Fruit fly (Drosophila melanogaster) whole organism, embryonic: ENCODE results near the gene Hsp70Aa.

Experiments
- C15 ChIP-seq: fragments of 200-800 bp; sonication (Bioruptor generic); IDR thresholded peaks from 3 replicates; pipeline ENCODE4 v1.3.6; 2022; ENCODE audit warnings: missing biosample characterization, missing genetic modification characterization
- CG10654 ChIP-seq: fragments of 200-800 bp; sonication (Bioruptor generic); optimal IDR thresholded peaks from 2 replicates; lab custom pipeline; 2016; ENCODE audit warnings: missing biosample characterization, missing genetic modification characterization
- CG11247 ChIP-seq: fragments of 200-800 bp; sonication (Bioruptor generic); IDR thresholded peaks from 2 replicates; pipeline ENCODE4 v1.3.6; 2022; ENCODE audit warnings: missing biosample characterization, missing genetic modification characterization
- CG14667 ChIP-seq: fragments of 200-800 bp; sonication (Bioruptor generic); IDR thresholded peaks from 2 replicates; pipeline ENCODE4 v1.3.6; 2022; ENCODE audit warnings: missing biosample characterization, missing genetic modification characterization
- CG2678 ChIP-seq: fragments of 200-800 bp; sonication (Bioruptor generic); optimal IDR thresholded peaks from 3 replicates; lab custom pipeline; 2019; ENCODE audit warnings: missing biosample characterization, mild to moderate bottlenecking, missing genetic modification characterization, moderate library complexity
- CG32772 ChIP-seq: fragments of 200-800 bp; sonication (Bioruptor generic); IDR thresholded peaks from 2 replicates; pipeline ENCODE4 v1.3.6; 2022; ENCODE audit warnings: missing biosample characterization, missing genetic modification characterization
- CG34422 ChIP-seq: fragments of 200-800 bp; sonication (Bioruptor generic); IDR thresholded peaks from 3 replicates; pipeline ENCODE4 v1.3.6; 2022; ENCODE audit warnings: missing biosample characterization, missing genetic modification characterization
- CG4360 ChIP-seq: fragments of 200-800 bp; sonication (Bioruptor generic); IDR thresholded peaks from 2 replicates; pipeline ENCODE4 v1.3.6; 2022; ENCODE audit warnings: missing biosample characterization, missing genetic modification characterization
- CG7786 ChIP-seq: fragments of 200-800 bp; sonication (Bioruptor generic); optimal IDR thresholded peaks from 2 replicates; lab custom pipeline; 2016; ENCODE audit warnings: missing biosample characterization, missing genetic modification characterization
- CG8290 ChIP-seq, 3 experiments: fragments of 200-800 bp; sonication (Bioruptor generic); optimal IDR thresholded peaks; 2 replicates each; lab custom pipeline; 2016 to 2019; ENCODE audit warnings: missing biosample characterization in 3 of 3, missing genetic modification characterization in 3 of 3, mild to moderate bottlenecking in 2 of 3, moderate library complexity in 1 of 3
- CG9932 ChIP-seq: fragments of 200-800 bp; sonication (Bioruptor generic); IDR thresholded peaks from 2 replicates; pipeline ENCODE4 v1.3.6; 2022; ENCODE audit warnings: missing biosample characterization, missing genetic modification characterization
- Dfd ChIP-seq, 2 experiments: fragments of >200 bp; optimal IDR thresholded peaks; 2 replicates each; lab custom pipeline; 2017; ENCODE audit warnings: missing biosample characterization in 2 of 2, missing genetic modification characterization in 2 of 2
- Dip3 ChIP-seq: fragments of 200-800 bp; sonication (Bioruptor generic); optimal IDR thresholded peaks from 3 replicates; lab custom pipeline; 2016; ENCODE audit warnings: missing biosample characterization, missing genetic modification characterization
- E2f2 ChIP-seq: fragments of 200-800 bp; sonication (Bioruptor generic); IDR thresholded peaks from 2 replicates; pipeline ENCODE4 v1.3.6; 2022; ENCODE audit warnings: missing biosample characterization, missing genetic modification characterization
- Eip74EF ChIP-seq, 2 experiments: fragments of 200-800 bp in 1 of 2; fragments of >200 bp in 1 of 2; sonication (Bioruptor generic) in 1 of 2; optimal IDR thresholded peaks; 2 replicates each; lab custom pipeline; 2017 to 2019; ENCODE audit warnings: missing biosample characterization in 2 of 2, missing genetic modification characterization in 2 of 2, mild to moderate bottlenecking in 1 of 2, moderate library complexity in 1 of 2
- Fer3 ChIP-seq: fragments of 200-800 bp; sonication (Bioruptor generic); optimal IDR thresholded peaks from 2 replicates; lab custom pipeline; 2018; ENCODE audit warnings: missing biosample characterization, mild to moderate bottlenecking, missing genetic modification characterization, moderate library complexity
- Gug ChIP-seq: fragments of 200-800 bp; sonication (Bioruptor generic); IDR thresholded peaks from 4 replicates; pipeline ENCODE4 v1.3.6; 2022; ENCODE audit warnings: missing biosample characterization, missing genetic modification characterization
- H2.0 ChIP-seq: fragments of 200-800 bp; sonication (Bioruptor generic); IDR thresholded peaks from 2 replicates; pipeline ENCODE4 v1.3.6; 2022; ENCODE audit warnings: missing biosample characterization, missing genetic modification characterization
- Hmr ChIP-seq: fragments of 200-800 bp; sonication (Bioruptor generic); optimal IDR thresholded peaks from 3 replicates; lab custom pipeline; 2017; ENCODE audit warnings: mild to moderate bottlenecking, missing biosample characterization, missing genetic modification reagents, missing genetic modification characterization
- Hsf ChIP-seq: fragments of 200-800 bp; sonication (Bioruptor generic); optimal IDR thresholded peaks from 3 replicates; lab custom pipeline; 2016; ENCODE audit warnings: missing biosample characterization, missing genetic modification characterization
- Jarid2 ChIP-seq: fragments of 200-800 bp; sonication (Bioruptor generic); optimal IDR thresholded peaks from 3 replicates; lab custom pipeline; 2017; ENCODE audit warnings: mild to moderate bottlenecking, missing biosample characterization, missing genetic modification reagents, missing genetic modification characterization
- Meics ChIP-seq: fragments of 200-800 bp; sonication (Bioruptor generic); optimal IDR thresholded peaks from 2 replicates; lab custom pipeline; 2017; ENCODE audit warnings: missing biosample characterization, mild to moderate bottlenecking, missing genetic modification characterization
- PHDP ChIP-seq: fragments of 200-800 bp; sonication (Bioruptor generic); optimal IDR thresholded peaks from 3 replicates; lab custom pipeline; 2018; ENCODE audit warnings: missing biosample characterization, mild to moderate bottlenecking, missing genetic modification characterization, moderate library complexity
- Pdp1 ChIP-seq, 2 experiments: fragments of 200-800 bp; sonication (Bioruptor generic); optimal IDR thresholded peaks; 3 replicates each; lab custom pipeline; 2016; ENCODE audit warnings: missing biosample characterization in 2 of 2, missing genetic modification characterization in 2 of 2, mild to moderate bottlenecking in 1 of 2, moderate library complexity in 1 of 2
- Rfx ChIP-seq: fragments of 200-800 bp; sonication (Bioruptor generic); IDR thresholded peaks from 2 replicates; pipeline ENCODE4 v1.3.6; 2022; ENCODE audit warnings: missing biosample characterization, missing genetic modification characterization
- Rx ChIP-seq: fragments of 200-800 bp; sonication (Bioruptor generic); IDR thresholded peaks from 2 replicates; pipeline ENCODE4 v1.3.6; 2022; ENCODE audit warnings: missing biosample characterization, missing genetic modification characterization
- bcd ChIP-seq: fragments of 200-800 bp; sonication (Bioruptor generic); optimal IDR thresholded peaks from 2 replicates; lab custom pipeline; 2017; ENCODE audit warnings: missing biosample characterization, mild to moderate bottlenecking, missing genetic modification characterization
- bsh ChIP-seq, 2 experiments: fragments of 200-800 bp; sonication (Bioruptor generic); optimal IDR thresholded peaks; 2 replicates each; lab custom pipeline; 2017 to 2018; ENCODE audit warnings: mild to moderate bottlenecking in 2 of 2, missing biosample characterization in 2 of 2, missing genetic modification characterization in 2 of 2, moderate library complexity in 1 of 2
- chinmo ChIP-seq: fragments of 200-800 bp; sonication (Bioruptor generic); IDR thresholded peaks from 4 replicates; pipeline ENCODE4 v1.3.6; 2022; ENCODE audit warnings: missing biosample characterization, missing genetic modification characterization; ENCODE audit not compliant: partially characterized antibody
- chm ChIP-seq: fragments of 200-800 bp; sonication (Bioruptor generic); IDR thresholded peaks from 2 replicates; pipeline ENCODE4 v1.3.6; 2022; ENCODE audit warnings: missing biosample characterization, missing genetic modification characterization
- chn ChIP-seq: fragments of 200-800 bp; sonication (Bioruptor generic); optimal IDR thresholded peaks from 2 replicates; lab custom pipeline; 2016; ENCODE audit warnings: missing biosample characterization, missing genetic modification characterization
- ci ChIP-seq: fragments of 200-800 bp; sonication (Bioruptor generic); IDR thresholded peaks from 3 replicates; pipeline ENCODE4 v1.3.6; 2022; ENCODE audit warnings: missing biosample characterization, missing genetic modification characterization
- ems ChIP-seq: fragments of 200-800 bp; sonication (Bioruptor generic); optimal IDR thresholded peaks from 3 replicates; lab custom pipeline; 2016; ENCODE audit warnings: missing biosample characterization, missing genetic modification characterization
- grau ChIP-seq: fragments of 200-800 bp; optimal IDR thresholded peaks from 3 replicates; lab custom pipeline; 2019; ENCODE audit warnings: missing biosample characterization, mild to moderate bottlenecking, missing genetic modification characterization, moderate library complexity
- kni ChIP-seq: fragments of 200-800 bp; sonication (Bioruptor generic); optimal IDR thresholded peaks from 3 replicates; lab custom pipeline; 2017; ENCODE audit warnings: mild to moderate bottlenecking, missing biosample characterization, missing genetic modification reagents, missing genetic modification characterization
- lmd ChIP-seq: fragments of 200-800 bp; sonication (Bioruptor generic); IDR thresholded peaks from 2 replicates; pipeline ENCODE4 v1.3.6; 2022; ENCODE audit warnings: missing biosample characterization, missing genetic modification characterization
- nmo ChIP-seq: fragments of 200-800 bp; sonication (Bioruptor generic); optimal IDR thresholded peaks from 2 replicates; lab custom pipeline; 2018; ENCODE audit warnings: missing biosample characterization, mild to moderate bottlenecking, missing genetic modification characterization, moderate library complexity
- org-1 ChIP-seq: fragments of 200-800 bp; sonication (Bioruptor generic); optimal IDR thresholded peaks from 2 replicates; lab custom pipeline; 2017; ENCODE audit warnings: missing biosample characterization, missing genetic modification characterization
- p53 ChIP-seq: fragments of 200-800 bp; sonication (Bioruptor generic); optimal IDR thresholded peaks from 2 replicates; lab custom pipeline; 2016; ENCODE audit warnings: missing biosample characterization, missing genetic modification characterization
- sd ChIP-seq: fragments of 200-800 bp; sonication (Bioruptor generic); optimal IDR thresholded peaks from 3 replicates; lab custom pipeline; 2018; ENCODE audit warnings: missing biosample characterization, mild to moderate bottlenecking, missing genetic modification characterization, moderate library complexity
- sens ChIP-seq: fragments of 200-800 bp; sonication (Bioruptor generic); peaks from one replicate; lab custom pipeline; 2016; ENCODE audit warnings: missing biosample characterization, missing genetic modification characterization
- sqz ChIP-seq: fragments of 200-800 bp; sonication (Bioruptor generic); optimal IDR thresholded peaks from 3 replicates; lab custom pipeline; 2018; ENCODE audit warnings: missing biosample characterization, mild to moderate bottlenecking, missing genetic modification characterization
- sr ChIP-seq: fragments of 200-800 bp; sonication (Bioruptor generic); IDR thresholded peaks from 3 replicates; pipeline ENCODE4 v1.3.6; 2022; ENCODE audit warnings: missing biosample characterization, missing genetic modification characterization
- tll ChIP-seq, 2 experiments: fragments of 200-800 bp in 1 of 2; fragments of >200 bp in 1 of 2; sonication (Bioruptor generic) in 1 of 2; optimal IDR thresholded peaks; 2 replicates each; lab custom pipeline; 2017 to 2019; ENCODE audit warnings: missing biosample characterization in 2 of 2, missing genetic modification characterization in 2 of 2, mild to moderate bottlenecking in 1 of 2, moderate library complexity in 1 of 2
- unpg ChIP-seq: fragments of 200-800 bp; sonication (Bioruptor generic); optimal IDR thresholded peaks from 3 replicates; lab custom pipeline; 2018; ENCODE audit warnings: missing biosample characterization, mild to moderate bottlenecking, missing genetic modification characterization, moderate library complexity

Hsp70Aa gene

dm6 chr3R:11947959-11948358 is 8.4 kb downstream of the Hsp70Aa start:
- peak; percentile 59 for TF ChIP-seq sens (GFP tag; lab: Kevin White, UChicago)
- peak; percentile 57 for TF ChIP-seq sr
- no peak for TF ChIP-seq p53 (GFP tag; lab: Kevin White, UChicago)
- peak in 1 of 2 experiments; percentile 66 for TF ChIP-seq Pdp1 (GFP tag; optimal IDR thresholded peaks at IDR 0.05; lab: Kevin White, UChicago)
- TF ChIP-seq, all 482 proteins: peak for 3

dm6 chr3R:11947079-11947869 is 9.1 kb downstream of the Hsp70Aa start:
- peak in 1 of 2 experiments; percentile 19 for TF ChIP-seq bsh (GFP tag; optimal IDR thresholded peaks at IDR 0.05; lab: Kevin White, UChicago)
- peak; percentile 84 for TF ChIP-seq grau
- TF ChIP-seq lmd (GFP tag; lab: Robert Waterston, UW): peak; percentile 56
- no peak for TF ChIP-seq Meics (GFP tag; lab: Kevin White, UChicago)
- TF ChIP-seq CG32772: 0 out of 2 replicates have a peak, but pooled peaks have one; percentile 13
- TF ChIP-seq chinmo (GFP tag; lab: Robert Waterston, UW): 0 out of 4 replicates have a peak, but pooled peaks have one; percentile 56
- TF ChIP-seq PHDP: peak; percentile 2
- TF ChIP-seq Rfx: peak; percentile 64
- TF ChIP-seq Dfd (GFP tag; optimal IDR thresholded peaks at IDR 0.05; lab: Kevin White, UChicago): no peak
- TF ChIP-seq bcd (GFP tag; lab: Kevin White, UChicago): peak; percentile 22
- TF ChIP-seq tll (GFP tag; optimal IDR thresholded peaks at IDR 0.05; lab: Kevin White, UChicago): peak in 1 of 2 experiments; percentile 86
- peak; percentile 32 for TF ChIP-seq CG2678
- peak; percentile 27 for TF ChIP-seq unpg (GFP tag; lab: Kevin White, UChicago)
- peak; percentile 26 for TF ChIP-seq Hmr
- TF ChIP-seq sd (tag; lab: Kevin White, UChicago): peak; percentile 74
- peak; percentile 7; the same call in 1 of the 2 replicates for TF ChIP-seq E2f2 (GFP tag; lab: Robert Waterston, UW)
- TF ChIP-seq chm (GFP tag; lab: Robert Waterston, UW): no peak
- TF ChIP-seq CG11247 (GFP tag; lab: Robert Waterston, UW): 0 out of 2 replicates have a peak, but pooled peaks have one; percentile 18
- 0 out of 2 replicates have a peak, but pooled peaks have one; percentile 20 for TF ChIP-seq CG14667 (GFP tag; lab: Robert Waterston, UW)
- peak; percentile 26 for TF ChIP-seq org-1 (GFP tag; lab: Kevin White, UChicago)
- TF ChIP-seq kni (GFP tag; lab: Kevin White, UChicago): peak; percentile 46
- TF ChIP-seq CG9932 (GFP tag; lab: Robert Waterston, UW): 0 out of 2 replicates have a peak, but pooled peaks have one; percentile 30
- peak; percentile 80 for TF ChIP-seq CG4360 (GFP tag; lab: Robert Waterston, UW)
- TF ChIP-seq Jarid2 (GFP tag; lab: Kevin White, UChicago): no peak
- TF ChIP-seq H2.0: 0 out of 2 replicates have a peak, but pooled peaks have one; percentile 30
- TF ChIP-seq sqz (GFP tag; lab: Kevin White, UChicago): peak; percentile 16
- TF ChIP-seq Eip74EF (GFP tag; optimal IDR thresholded peaks at IDR 0.05; lab: Kevin White, UChicago): no peak
- TF ChIP-seq CG34422 (GFP tag; lab: Robert Waterston, UW): peak; percentile 8; the same call in 1 of the 3 replicates
- peak; percentile 15 for TF ChIP-seq CG7786
- 0 out of 2 replicates have a peak, but pooled peaks have one; percentile 19 for TF ChIP-seq Rx (GFP tag; lab: Robert Waterston, UW)
- TF ChIP-seq Fer3 (tag; lab: Kevin White, UChicago): no peak
- peak; percentile 25 for TF ChIP-seq ems (GFP tag; lab: Kevin White, UChicago)
- TF ChIP-seq Gug (GFP tag; lab: Robert Waterston, UW): peak; percentile 27; the same call in 1 of the 4 replicates
- peak; percentile 18 for TF ChIP-seq chn
- peak; percentile 4 for TF ChIP-seq nmo (GFP tag; lab: Kevin White, UChicago)
- peak; percentile 8 for TF ChIP-seq Dip3
- peak; percentile 12 for TF ChIP-seq CG10654 (GFP tag; lab: Kevin White, UChicago)
- 0 out of 3 replicates have a peak, but pooled peaks have one; percentile 5 for TF ChIP-seq C15 (GFP tag; lab: Robert Waterston, UW)
- no peak for TF ChIP-seq CG8290 (GFP tag; optimal IDR thresholded peaks at IDR 0.05; lab: Kevin White, UChicago)
- peak in 1 of 2 experiments; percentile 73 for TF ChIP-seq CG8290 (tag; optimal IDR thresholded peaks at IDR 0.05; lab: Kevin White, UChicago)
- TF ChIP-seq ci (GFP tag; lab: Robert Waterston, UW): peak; percentile 27; the same call in 2 of the 3 replicates
- peak; percentile 6 for TF ChIP-seq Hsf (GFP tag; lab: Kevin White, UChicago)
